Worm (Caenorhabditis elegans): ENCODE results near the gene mog-3.

ce11 chrIII:5260394-5260793 is 48.0 kb upstream of the mog-3 start, which contains the start of gene gop-3:
- TF ChIP-seq blmp-1 (tag; optimal IDR thresholded peaks at IDR 0.05) (no peak), unc-120 (tag; optimal IDR thresholded peaks at IDR 0.05; ENCODE audit: poor library complexity, severe bottlenecking) (no peak)
